Worm (Caenorhabditis elegans) whole organism, late embryonic: ENCODE data around the gene ZK185.4.

Experiments used
- C08G9.2 ChIP-seq: sonication (generic microtip); optimal IDR thresholded peaks from 2 replicates; lab custom pipeline; 2016; ENCODE audit warnings: mild to moderate bottlenecking, missing genetic modification characterization, moderate library complexity, missing compliant biosample characterization
- F13H6.1 ChIP-seq: sonication (generic microtip); optimal IDR thresholded peaks from 2 replicates; lab custom pipeline; 2016; ENCODE audit warnings: missing genetic modification characterization, missing compliant biosample characterization
- K02D7.2 ChIP-seq: sonication (generic microtip); optimal IDR thresholded peaks from 2 replicates; lab custom pipeline; 2017; ENCODE audit warnings: mild to moderate bottlenecking, missing genetic modification characterization, missing compliant biosample characterization
- ahr-1 ChIP-seq: sonication (generic microtip); optimal IDR thresholded peaks from 2 replicates; lab custom pipeline; 2016; ENCODE audit warnings: missing genetic modification characterization, missing compliant biosample characterization
- ceh-14 ChIP-seq: sonication (generic microtip); optimal IDR thresholded peaks from 2 replicates; lab custom pipeline; 2016; ENCODE audit warnings: missing genotype, missing genetic modification characterization, missing compliant biosample characterization
- ceh-18 ChIP-seq: sonication (generic microtip); optimal IDR thresholded peaks from 2 replicates; lab custom pipeline; 2016; ENCODE audit warnings: missing genetic modification characterization, missing compliant biosample characterization
- ceh-19 ChIP-seq: fragments of 200-800 bp; sonication (Bioruptor generic); optimal IDR thresholded peaks from 2 replicates; lab custom pipeline; 2018; ENCODE audit warnings: mild to moderate bottlenecking, missing genetic modification characterization, missing compliant biosample characterization
- ceh-2 ChIP-seq: sonication (generic microtip); optimal IDR thresholded peaks from 2 replicates; lab custom pipeline; 2016; ENCODE audit warnings: missing genotype, missing genetic modification characterization, missing compliant biosample characterization
- ceh-24 ChIP-seq: sonication (generic microtip); optimal IDR thresholded peaks from 2 replicates; lab custom pipeline; 2016; ENCODE audit warnings: mild to moderate bottlenecking, missing genetic modification characterization, missing compliant biosample characterization
- ceh-31 ChIP-seq: sonication (generic microtip); optimal IDR thresholded peaks from 2 replicates; lab custom pipeline; 2016; ENCODE audit warnings: missing genetic modification characterization, missing compliant biosample characterization
- ceh-48 ChIP-seq: sonication (generic microtip); optimal IDR thresholded peaks from 2 replicates; lab custom pipeline; 2016; ENCODE audit warnings: missing genetic modification characterization, inconsistent platforms, missing compliant biosample characterization
- ceh-9 ChIP-seq: sonication (generic microtip); optimal IDR thresholded peaks from 2 replicates; lab custom pipeline; 2016; ENCODE audit warnings: mild to moderate bottlenecking, missing genetic modification characterization, inconsistent platforms, missing compliant biosample characterization
- che-1 ChIP-seq: sonication (generic microtip); optimal IDR thresholded peaks from 2 replicates; lab custom pipeline; 2016; ENCODE audit warnings: mild to moderate bottlenecking, missing genetic modification characterization, missing compliant biosample characterization
- dmd-4 ChIP-seq: sonication (generic microtip); optimal IDR thresholded peaks from 2 replicates; lab custom pipeline; 2016; ENCODE audit warnings: borderline replicate concordance, missing genetic modification characterization, missing compliant biosample characterization
- dve-1 ChIP-seq: sonication (generic microtip); optimal IDR thresholded peaks from 2 replicates; lab custom pipeline; 2017; ENCODE audit warnings: antibody characterized with exemption, mild to moderate bottlenecking, missing genetic modification characterization, missing compliant biosample characterization
- elt-2 ChIP-seq: sonication (generic microtip); optimal IDR thresholded peaks from 2 replicates; lab custom pipeline; 2016; ENCODE audit warnings: missing genetic modification reagents, missing genetic modification characterization, missing compliant biosample characterization
- fkh-10 ChIP-seq: fragments of 150-350 bp; optimal IDR thresholded peaks from 2 replicates; lab custom pipeline; 2014; ENCODE audit warnings: missing biosample characterization, missing genetic modification reagents, missing genetic modification characterization
- fkh-6 ChIP-seq: sonication (generic microtip); optimal IDR thresholded peaks from 2 replicates; lab custom pipeline; 2016; ENCODE audit warnings: missing genetic modification characterization, missing compliant biosample characterization
- lin-11 ChIP-seq: fragments of 200-800 bp; sonication (Bioruptor generic); optimal IDR thresholded peaks from 2 replicates; lab custom pipeline; 2018; ENCODE audit warnings: mild to moderate bottlenecking, missing genetic modification characterization, missing compliant biosample characterization
- madf-2 ChIP-seq: sonication (generic microtip); optimal IDR thresholded peaks from 2 replicates; lab custom pipeline; 2017; ENCODE audit warnings: missing genetic modification characterization, missing compliant biosample characterization
- nfya-1 ChIP-seq: sonication (generic microtip); optimal IDR thresholded peaks from 2 replicates; lab custom pipeline; 2017; ENCODE audit warnings: missing genetic modification characterization, mild to moderate bottlenecking, missing compliant biosample characterization, antibody characterized with exemption, moderate library complexity
- nhr-11 ChIP-seq: fragments of 150-350 bp; optimal IDR thresholded peaks from 2 replicates; lab custom pipeline; 2014; ENCODE audit warnings: missing biosample characterization, missing genetic modification characterization
- pag-3 ChIP-seq: sonication (generic microtip); optimal IDR thresholded peaks from 2 replicates; lab custom pipeline; 2016; ENCODE audit warnings: missing compliant biosample characterization, missing genetic modification characterization, borderline replicate concordance
- pat-9 ChIP-seq: fragments of 200-800 bp; sonication (Bioruptor generic); optimal IDR thresholded peaks from 2 replicates; lab custom pipeline; 2018; ENCODE audit warnings: mild to moderate bottlenecking, missing genetic modification characterization, moderate library complexity, missing compliant biosample characterization
- pqm-1 ChIP-seq: sonication (generic microtip); optimal IDR thresholded peaks from 2 replicates; lab custom pipeline; 2016; ENCODE audit warnings: missing genetic modification characterization, missing compliant biosample characterization
- ref-2 ChIP-seq: sonication (generic microtip); optimal IDR thresholded peaks from 2 replicates; lab custom pipeline; 2016; ENCODE audit warnings: missing genetic modification characterization, missing compliant biosample characterization
- rnt-1 ChIP-seq: sonication (generic microtip); optimal IDR thresholded peaks from 2 replicates; lab custom pipeline; 2016; ENCODE audit warnings: missing genetic modification characterization, missing compliant biosample characterization
- syd-9 ChIP-seq: sonication (generic microtip); optimal IDR thresholded peaks from 2 replicates; lab custom pipeline; 2016; ENCODE audit warnings: mild to moderate bottlenecking, missing genetic modification characterization, moderate library complexity, missing compliant biosample characterization
- tbx-7 ChIP-seq: sonication (generic microtip); optimal IDR thresholded peaks from 2 replicates; lab custom pipeline; 2016; ENCODE audit warnings: missing genotype, missing genetic modification characterization, missing compliant biosample characterization
- unc-42 ChIP-seq: sonication (generic microtip); optimal IDR thresholded peaks from 2 replicates; lab custom pipeline; 2016; ENCODE audit warnings: missing genotype, missing genetic modification characterization, missing compliant biosample characterization
- unc-86 ChIP-seq: sonication (generic microtip); optimal IDR thresholded peaks from 2 replicates; lab custom pipeline; 2016; ENCODE audit warnings: missing genetic modification characterization, missing compliant biosample characterization

The ZK185.4 gene

DNA sequence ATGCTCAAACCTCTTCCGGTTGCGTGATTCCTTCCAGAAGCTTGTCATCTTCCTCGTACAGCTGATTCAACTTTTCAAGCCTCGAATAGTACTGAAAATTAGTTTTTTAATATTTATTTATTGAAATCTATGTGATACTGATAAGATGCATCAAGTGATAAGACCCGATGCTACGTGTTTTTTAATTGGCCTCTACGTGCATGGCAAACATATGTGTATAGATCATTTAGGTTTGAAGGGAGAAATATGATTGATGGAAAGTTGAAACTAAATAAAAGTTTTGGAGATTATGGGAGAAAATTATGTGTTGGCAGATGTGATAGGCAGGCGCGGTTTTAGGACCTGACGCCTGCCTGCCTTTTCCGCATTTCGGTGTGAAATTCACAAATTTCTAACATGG, 11.3 kb upstream of the ZK185.4 start:
- TF ChIP-seq tbx-7 (no peak), ref-2 (tag; lab: Kevin White, UChicago) (no peak), fkh-10 (no peak), ceh-18 (tag; lab: Kevin White, UChicago) (no peak), madf-2 (tag; lab: Kevin White, UChicago) (no peak), elt-2 (tag; lab: Kevin White, UChicago) (peak; percentile 82)
- TF ChIP-seq, all 69 proteins: peak for 1

DNA sequence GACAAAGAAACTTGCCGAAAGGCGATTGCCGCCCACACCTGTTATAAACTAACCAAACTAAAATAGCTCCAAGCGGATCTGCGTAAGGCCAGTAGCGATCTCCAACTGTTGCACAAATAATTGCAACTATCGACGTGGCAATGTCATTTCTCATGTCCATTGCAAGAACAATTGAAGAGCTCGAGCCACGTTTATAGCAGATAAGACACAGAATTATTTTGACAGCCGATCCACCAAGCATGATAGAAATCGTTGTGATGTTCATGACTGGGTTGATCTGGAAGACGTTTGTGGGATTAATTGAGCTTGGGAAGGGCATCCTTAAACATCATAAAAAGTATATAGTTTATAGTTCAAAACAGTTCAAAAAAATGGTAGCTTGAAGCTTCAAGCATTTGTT, 10.0 kb upstream of the ZK185.4 start:
- no peak for TF ChIP-seq ceh-2
- no peak for TF ChIP-seq pat-9 (tag; lab: Kevin White, UChicago)
- TF ChIP-seq F13H6.1 (tag; lab: Kevin White, UChicago), result no peak
- no peak for TF ChIP-seq ahr-1 (tag; lab: Kevin White, UChicago)
- TF ChIP-seq, all 69 proteins: peak for 0

DNA sequence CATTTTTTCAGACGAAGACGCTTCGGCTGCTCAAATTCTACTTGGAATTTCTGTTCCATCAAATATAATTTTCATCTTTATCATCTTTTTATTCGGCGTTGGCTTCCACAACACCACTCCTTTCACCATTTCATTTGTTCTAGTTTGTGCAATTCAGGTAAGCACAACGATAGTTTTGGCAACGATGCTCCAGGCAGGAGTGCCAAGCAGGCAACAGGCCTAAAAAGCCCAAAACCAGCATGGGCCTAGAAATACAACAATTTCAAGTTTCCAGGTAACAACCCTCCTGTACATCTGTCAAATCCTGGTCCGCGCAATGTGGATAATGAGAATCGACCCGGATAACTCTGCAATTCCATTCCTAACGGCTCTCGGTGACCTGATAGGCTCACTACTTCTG, 8.3 kb upstream of the ZK185.4 start:
- no peak for TF ChIP-seq fkh-6 (tag; lab: Kevin White, UChicago)
- TF ChIP-seq K02D7.2 (tag; lab: Kevin White, UChicago), result no peak
- TF ChIP-seq ceh-19 (GFP tag; lab: Kevin White, UChicago), result no peak
- TF ChIP-seq ceh-14 (tag; lab: Kevin White, UChicago), result no peak
- TF ChIP-seq nfya-1 (tag; lab: Kevin White, UChicago), result no peak
- no peak for TF ChIP-seq C08G9.2
- no peak for TF ChIP-seq pag-3
- no peak for TF ChIP-seq ceh-2
- TF ChIP-seq lin-11 (tag; lab: Kevin White, UChicago), result no peak
- no peak for TF ChIP-seq ceh-48 (tag; lab: Kevin White, UChicago)
- no peak for TF ChIP-seq dmd-4 (tag; lab: Kevin White, UChicago)
- TF ChIP-seq, all 69 proteins: peak for 0

DNA sequence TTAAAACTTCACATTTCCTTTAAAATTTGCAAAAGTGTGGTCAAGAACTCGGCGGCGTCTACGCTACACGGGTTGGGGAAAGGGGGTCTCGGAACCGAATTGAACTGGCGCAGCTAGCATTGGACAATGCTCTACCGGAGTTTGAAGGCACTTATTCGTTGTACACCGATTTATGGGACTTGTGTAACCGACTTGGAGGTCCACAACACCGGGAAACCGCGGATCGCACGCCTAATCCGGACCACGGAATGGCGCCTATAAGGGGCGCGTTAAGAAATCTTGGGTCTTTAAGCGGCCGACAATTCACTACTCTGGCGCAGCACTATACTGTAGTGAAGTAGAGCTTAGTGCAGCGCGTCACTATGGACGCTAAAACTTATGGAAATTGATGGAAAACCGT, 5.7 kb upstream of the ZK185.4 start:
- peak; percentile 10 for TF ChIP-seq elt-2 (tag; lab: Kevin White, UChicago)
- TF ChIP-seq nhr-11 (tag; lab: Kevin White, UChicago), result no peak
- no peak for TF ChIP-seq unc-42
- TF ChIP-seq, all 69 proteins: peak for 1

DNA sequence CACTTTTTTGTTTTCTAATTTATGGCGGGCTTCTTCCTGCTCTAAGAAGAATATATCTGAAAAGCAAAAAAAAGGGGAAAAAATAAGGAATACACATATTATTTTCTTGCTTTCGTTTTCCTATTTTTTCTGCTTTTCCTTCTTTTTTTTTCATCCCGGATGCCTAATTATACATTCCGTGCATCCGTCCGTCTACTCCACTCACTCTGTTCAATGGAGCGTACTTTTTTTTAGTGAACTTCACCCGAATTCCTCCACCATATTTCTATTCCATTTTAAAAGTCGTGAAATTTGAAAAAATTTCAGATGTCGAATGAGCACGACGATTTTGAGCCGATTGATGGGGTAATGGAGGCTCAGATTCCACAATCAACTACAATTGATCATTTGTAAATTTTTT, 3.3 kb upstream of the ZK185.4 start, which contains the start of gene ZK185.2:
TSS of gene ZK185.2 (plus strand) at position 301 of the 400 bp plus-strand sequence.
- TF ChIP-seq ceh-31 (tag; lab: Kevin White, UChicago), result no peak
- TF ChIP-seq dve-1, result no peak
- no peak for TF ChIP-seq ceh-9
- no peak for TF ChIP-seq pqm-1
- TF ChIP-seq che-1 (tag; lab: Kevin White, UChicago), result no peak
- TF ChIP-seq ref-2 (tag; lab: Kevin White, UChicago), result no peak
- TF ChIP-seq rnt-1 (tag; lab: Kevin White, UChicago), result no peak
- no peak for TF ChIP-seq ceh-24 (tag; lab: Kevin White, UChicago)
- no peak for TF ChIP-seq pag-3

DNA sequence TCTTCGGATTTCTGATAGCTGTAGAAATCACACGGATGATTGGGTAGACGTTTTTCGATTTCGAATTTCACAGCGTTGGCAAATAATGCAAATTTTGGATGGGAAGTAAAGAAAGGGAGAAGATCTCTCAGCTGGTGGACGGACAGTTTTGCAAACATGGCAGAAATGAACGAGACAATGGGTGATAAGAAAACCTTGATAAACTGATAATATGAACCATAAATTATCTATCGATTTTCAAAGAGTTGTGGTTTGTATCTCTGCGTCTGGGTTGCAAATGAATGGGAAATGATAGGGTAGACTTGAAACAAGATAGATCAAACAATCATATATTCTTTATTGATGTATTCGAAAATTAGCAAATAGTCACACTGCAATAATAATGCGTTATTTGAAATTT, 2.8 kb downstream of the ZK185.4 start, which contains the start of gene ZK185.3:
TSS of gene ZK185.3 (minus strand) at position 263 of the 400 bp plus-strand sequence.
- TF ChIP-seq elt-2 (tag; lab: Kevin White, UChicago) (peak; percentile 94), syd-9 (no peak)

DNA sequence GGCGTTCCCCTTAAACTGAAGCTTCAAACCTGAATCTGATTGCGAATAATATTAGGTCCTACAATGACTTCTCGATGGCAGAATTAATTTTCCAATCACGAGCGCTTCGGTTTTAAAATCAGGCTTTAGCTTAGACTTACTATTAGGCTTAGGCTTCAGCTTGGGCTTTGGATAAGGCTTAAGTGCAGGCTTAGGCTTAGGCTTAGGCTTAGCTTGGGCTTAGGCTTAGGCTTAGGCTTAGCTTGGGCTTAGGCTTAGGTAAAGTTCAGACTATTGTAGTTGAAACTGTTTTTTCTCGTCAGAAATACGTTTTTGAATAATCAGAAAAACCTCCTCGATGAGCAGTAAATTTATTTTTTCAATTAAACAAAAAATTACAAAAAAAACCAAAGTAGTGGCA, 6.2 kb downstream of the ZK185.4 start:
- TF ChIP-seq unc-86 (tag; lab: Kevin White, UChicago), result no peak
- TF ChIP-seq dve-1, result peak; percentile 54
